Worm (Caenorhabditis elegans): ENCODE results near the gene K06A9.1.

DNA sequence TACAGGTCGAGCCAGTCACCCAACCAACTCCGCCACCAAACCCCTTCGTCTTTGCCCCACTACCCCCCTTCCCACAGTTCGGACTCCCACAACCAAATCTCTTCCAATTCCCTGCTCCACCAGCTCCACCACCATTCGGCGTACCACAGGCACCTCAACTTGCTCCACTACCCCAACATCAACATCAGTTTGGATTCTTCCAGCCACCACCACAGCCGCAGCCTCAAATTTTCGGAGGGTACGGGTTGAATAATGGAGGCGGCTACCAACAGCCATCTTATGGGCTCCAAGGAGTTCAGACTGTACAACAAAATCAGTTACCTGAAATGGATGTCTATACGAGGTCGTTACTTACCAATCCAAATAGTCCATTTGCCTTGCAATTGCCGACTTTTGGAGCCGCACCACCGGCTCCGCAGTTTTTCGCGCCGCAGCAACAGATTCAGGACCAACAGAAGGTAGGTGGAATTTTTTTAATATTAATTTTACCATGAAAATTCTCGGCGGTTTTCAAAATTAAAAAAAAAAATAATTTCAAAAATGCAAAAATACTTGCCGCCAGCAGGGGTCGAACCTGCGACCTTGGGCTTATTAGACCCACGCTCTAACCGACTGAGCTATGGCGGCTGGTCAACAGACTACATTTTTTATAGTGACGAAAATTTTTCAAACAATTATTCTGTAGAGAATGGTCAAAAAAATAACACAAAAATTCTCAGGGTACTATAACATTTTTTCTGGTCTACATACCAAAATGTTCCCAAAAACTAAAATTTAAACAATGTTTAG is 42.0 kb downstream of the K06A9.1 start:
- TF ChIP-seq dao-5 (tag; optimal IDR thresholded peaks at IDR 0.05), result no peak
- no peak for TF ChIP-seq him-1 (tag; optimal IDR thresholded peaks at IDR 0.05)

Data from whole organism, L4/young adult.